Fruit fly (Drosophila melanogaster) whole organism, prepupa: Measurements from ENCODE around the gene CecB.

Experiments used
- Blimp-1 ChIP-seq: fragments of 200-800 bp; sonication (Bioruptor generic); optimal IDR thresholded peaks from 3 replicates; lab custom pipeline; 2017; ENCODE audit warnings: missing biosample characterization, missing genetic modification characterization, mild to moderate bottlenecking, moderate library complexity, missing genetic modification reagents
- CG10631 ChIP-seq: fragments of 200-800 bp; sonication (Bioruptor generic); optimal IDR thresholded peaks from 2 replicates; lab custom pipeline; 2016; ENCODE audit warnings: missing biosample characterization, missing genetic modification characterization
- CG10669 ChIP-seq: fragments of 200-800 bp; sonication (Bioruptor generic); optimal IDR thresholded peaks from 3 replicates; lab custom pipeline; 2018; ENCODE audit warnings: missing biosample characterization, mild to moderate bottlenecking, missing genetic modification characterization, moderate library complexity
- CG11294 ChIP-seq: fragments of 200-800 bp; sonication (Bioruptor generic); IDR thresholded peaks from 2 replicates; pipeline ENCODE4 v1.3.6; 2022; ENCODE audit warnings: missing biosample characterization, missing genetic modification characterization
- CG11902 ChIP-seq: fragments of 200-800 bp; sonication (Bioruptor generic); optimal IDR thresholded peaks from 3 replicates; lab custom pipeline; 2016; ENCODE audit warnings: missing biosample characterization, missing genetic modification characterization
- CG1621 ChIP-seq: fragments of 200-800 bp; sonication (Bioruptor generic); optimal IDR thresholded peaks from 3 replicates; lab custom pipeline; 2018; ENCODE audit warnings: missing biosample characterization, mild to moderate bottlenecking, missing genetic modification characterization
- CG3032 ChIP-seq: fragments of 200-800 bp; optimal IDR thresholded peaks from 2 replicates; lab custom pipeline; 2019; ENCODE audit warnings: missing biosample characterization, mild to moderate bottlenecking, missing genetic modification characterization, moderate library complexity
- CG31627 ChIP-seq: fragments of 200-800 bp; sonication (Bioruptor generic); optimal IDR thresholded peaks from 3 replicates; lab custom pipeline; 2016; ENCODE audit warnings: missing biosample characterization, missing genetic modification characterization
- CG32006 ChIP-seq: fragments of 200-800 bp; sonication (Bioruptor generic); optimal IDR thresholded peaks from 3 replicates; lab custom pipeline; 2017; ENCODE audit warnings: missing biosample characterization, mild to moderate bottlenecking, missing genetic modification characterization
- CG3919 ChIP-seq: fragments of 200-800 bp; sonication (Bioruptor generic); optimal IDR thresholded peaks from 3 replicates; lab custom pipeline; 2016; ENCODE audit warnings: missing biosample characterization, missing genetic modification characterization
- CG4318 ChIP-seq: fragments of 200-800 bp; sonication (Bioruptor generic); optimal IDR thresholded peaks from 3 replicates; lab custom pipeline; 2017; ENCODE audit warnings: missing biosample characterization, mild to moderate bottlenecking, missing genetic modification characterization
- CG6163 ChIP-seq: fragments of 200-800 bp; sonication (Bioruptor generic); IDR thresholded peaks from 3 replicates; pipeline ENCODE4 v1.3.6; 2022; ENCODE audit warnings: missing biosample characterization, missing genetic modification characterization
- CG6276 ChIP-seq: fragments of 200-800 bp; sonication (Bioruptor generic); optimal IDR thresholded peaks from 2 replicates; lab custom pipeline; 2017; ENCODE audit warnings: missing biosample characterization, mild to moderate bottlenecking, missing genetic modification characterization
- CG6792 ChIP-seq: fragments of 200-800 bp; sonication (Bioruptor generic); optimal IDR thresholded peaks from 3 replicates; lab custom pipeline; 2016; ENCODE audit warnings: missing biosample characterization, missing genetic modification characterization
- CG6808 ChIP-seq: fragments of 200-800 bp; sonication (Bioruptor generic); optimal IDR thresholded peaks from 3 replicates; lab custom pipeline; 2017; ENCODE audit warnings: missing biosample characterization, missing genetic modification characterization, mild to moderate bottlenecking, moderate library complexity, missing genetic modification reagents
- CG8119 ChIP-seq: fragments of 200-800 bp; sonication (Bioruptor generic); IDR thresholded peaks from 3 replicates; pipeline ENCODE4 v1.3.6; 2022; ENCODE audit warnings: missing biosample characterization, missing genetic modification characterization
- CG8319 ChIP-seq: fragments of 200-800 bp; sonication (Bioruptor generic); optimal IDR thresholded peaks from 3 replicates; lab custom pipeline; 2016; ENCODE audit warnings: missing biosample characterization, missing genetic modification characterization
- CG8632 ChIP-seq: fragments of 200-800 bp; sonication (Bioruptor generic); optimal IDR thresholded peaks from 3 replicates; lab custom pipeline; 2016; ENCODE audit warnings: missing biosample characterization, missing genetic modification characterization
- CG9139 ChIP-seq: fragments of 200-800 bp; sonication (Bioruptor generic); optimal IDR thresholded peaks from 3 replicates; lab custom pipeline; 2017; ENCODE audit warnings: missing biosample characterization, mild to moderate bottlenecking, missing genetic modification characterization
- Eip75B ChIP-seq: fragments of 200-800 bp; sonication (Bioruptor generic); optimal IDR thresholded peaks from 3 replicates; lab custom pipeline; 2016; ENCODE audit warnings: missing biosample characterization, missing genetic modification characterization
- Eip78C ChIP-seq: fragments of 200-800 bp; sonication (Bioruptor generic); peaks from one replicate; lab custom pipeline; 2016; ENCODE audit warnings: missing biosample characterization, missing genetic modification characterization
- Eip93F ChIP-seq: fragments of 200-800 bp; sonication (Bioruptor generic); optimal IDR thresholded peaks from 2 replicates; lab custom pipeline; 2016; ENCODE audit warnings: missing biosample characterization, mild to moderate bottlenecking, missing genetic modification characterization
- Ets21C ChIP-seq: fragments of 200-800 bp; sonication (Bioruptor generic); optimal IDR thresholded peaks from 3 replicates; lab custom pipeline; 2016; ENCODE audit warnings: missing biosample characterization, missing genetic modification characterization
- Gug ChIP-seq: fragments of 200-800 bp; sonication (Bioruptor generic); IDR thresholded peaks from 2 replicates; pipeline ENCODE4 v1.3.6; 2022; ENCODE audit warnings: missing biosample characterization, missing genetic modification characterization
- Hr38 ChIP-seq: sonication (Bioruptor generic); optimal IDR thresholded peaks from 2 replicates; lab custom pipeline; 2016; ENCODE audit warnings: missing biosample characterization, missing genetic modification characterization
- Hr39 ChIP-seq: fragments of 200-800 bp; sonication (Bioruptor generic); optimal IDR thresholded peaks from 2 replicates; lab custom pipeline; 2016; ENCODE audit warnings: missing biosample characterization, missing genetic modification characterization
- Hr4 ChIP-seq: fragments of 200-800 bp; sonication (Bioruptor generic); optimal IDR thresholded peaks from 3 replicates; lab custom pipeline; 2016; ENCODE audit warnings: missing biosample characterization, missing genetic modification characterization
- Lpt ChIP-seq: fragments of 200-800 bp; sonication (Bioruptor generic); optimal IDR thresholded peaks from 3 replicates; lab custom pipeline; 2016; ENCODE audit warnings: missing biosample characterization, missing genetic modification characterization
- Met ChIP-seq: fragments of 200-800 bp; sonication (Bioruptor generic); optimal IDR thresholded peaks from 3 replicates; lab custom pipeline; 2016; ENCODE audit warnings: missing biosample characterization, missing genetic modification characterization
- Smox ChIP-seq: fragments of 200-800 bp; sonication (Bioruptor generic); optimal IDR thresholded peaks from 3 replicates; lab custom pipeline; 2016; ENCODE audit warnings: missing biosample characterization, missing genetic modification characterization
- Sox102F ChIP-seq: fragments of 200-800 bp; sonication (Bioruptor generic); optimal IDR thresholded peaks from 2 replicates; lab custom pipeline; 2016; ENCODE audit warnings: missing biosample characterization, mild to moderate bottlenecking, missing genetic modification characterization
- Sox14 ChIP-seq: fragments of 200-800 bp; sonication (Bioruptor generic); optimal IDR thresholded peaks from 3 replicates; lab custom pipeline; 2016; ENCODE audit warnings: missing biosample characterization, missing genetic modification characterization
- Sox15 ChIP-seq: fragments of 200-800 bp; sonication (Bioruptor generic); optimal IDR thresholded peaks from 3 replicates; lab custom pipeline; 2016; ENCODE audit warnings: missing biosample characterization, missing genetic modification characterization
- achi ChIP-seq: fragments of 200-800 bp; sonication (Bioruptor generic); optimal IDR thresholded peaks from 3 replicates; lab custom pipeline; 2016; ENCODE audit warnings: missing biosample characterization, missing genetic modification characterization
- acj6 ChIP-seq: fragments of 200-800 bp; sonication (Bioruptor generic); optimal IDR thresholded peaks from 3 replicates; lab custom pipeline; 2016; ENCODE audit warnings: missing biosample characterization, missing genetic modification characterization
- cyc ChIP-seq: fragments of 200-800 bp; sonication (Bioruptor generic); optimal IDR thresholded peaks from 3 replicates; lab custom pipeline; 2016; ENCODE audit warnings: missing biosample characterization, missing genetic modification characterization
- dsx ChIP-seq: fragments of 200-800 bp; optimal IDR thresholded peaks from 3 replicates; lab custom pipeline; 2019; ENCODE audit warnings: missing biosample characterization, mild to moderate bottlenecking, missing genetic modification characterization, moderate library complexity; ENCODE audit not compliant: poor library complexity, severe bottlenecking
- esn ChIP-seq: fragments of 200-800 bp; sonication (Bioruptor generic); optimal IDR thresholded peaks from 2 replicates; lab custom pipeline; 2016; ENCODE audit warnings: missing biosample characterization, mild to moderate bottlenecking, missing genetic modification characterization, moderate library complexity
- fd59A ChIP-seq: fragments of 200-800 bp; sonication (Bioruptor generic); optimal IDR thresholded peaks from 2 replicates; lab custom pipeline; 2017; ENCODE audit warnings: missing biosample characterization, mild to moderate bottlenecking, missing genetic modification characterization, missing genetic modification reagents
- fd85E ChIP-seq: fragments of 200-800 bp; sonication (Bioruptor generic); optimal IDR thresholded peaks from 3 replicates; lab custom pipeline; 2016; ENCODE audit warnings: missing biosample characterization, missing genetic modification characterization
- fkh ChIP-seq: fragments of 200-800 bp; sonication (Bioruptor generic); optimal IDR thresholded peaks from 3 replicates; lab custom pipeline; 2017; ENCODE audit warnings: missing biosample characterization, mild to moderate bottlenecking, missing genetic modification characterization, moderate library complexity
- lz ChIP-seq: fragments of 200-800 bp; sonication (Bioruptor generic); optimal IDR thresholded peaks from 3 replicates; lab custom pipeline; 2016; ENCODE audit warnings: missing biosample characterization, missing genetic modification characterization
- net ChIP-seq: fragments of 200-800 bp; sonication (Bioruptor generic); optimal IDR thresholded peaks from 3 replicates; lab custom pipeline; 2016; ENCODE audit warnings: missing biosample characterization, missing genetic modification characterization
- salr ChIP-seq, 2 experiments: fragments of 200-800 bp; sonication (Bioruptor generic); optimal IDR thresholded peaks; 3 replicates each; lab custom pipeline; 2016 to 2018; ENCODE audit warnings: missing biosample characterization in 2 of 2, missing genetic modification characterization in 2 of 2, mild to moderate bottlenecking in 1 of 2
- spab ChIP-seq: fragments of 200-800 bp; sonication (Bioruptor generic); optimal IDR thresholded peaks from 2 replicates; lab custom pipeline; 2017; ENCODE audit warnings: missing biosample characterization, mild to moderate bottlenecking, missing genetic modification characterization, missing genetic modification reagents
- svp ChIP-seq: fragments of 200-800 bp; sonication (Bioruptor generic); peaks from one replicate; lab custom pipeline; 2016; ENCODE audit warnings: missing biosample characterization, missing genetic modification characterization
- topi ChIP-seq: fragments of 200-800 bp; sonication (Bioruptor generic); optimal IDR thresholded peaks from 3 replicates; lab custom pipeline; 2016; ENCODE audit warnings: missing biosample characterization, missing genetic modification characterization
- vri ChIP-seq: fragments of 200-800 bp; sonication (Bioruptor generic); optimal IDR thresholded peaks from 3 replicates; lab custom pipeline; 2016; ENCODE audit warnings: missing biosample characterization, mild to moderate bottlenecking, missing genetic modification characterization

The CecB gene

dm6 chr3R:30261838-30262237, 48.2 kb upstream of the CecB start (continued):
- peak; percentile 84 for TF ChIP-seq Ets21C
- TF ChIP-seq CG11294 (GFP tag; lab: Robert Waterston, UW): peak; percentile 40; the same call in 1 of the 2 replicates
- peak; percentile 95 for TF ChIP-seq CG8632 (GFP tag; lab: Kevin White, UChicago)
- peak; percentile 98 for TF ChIP-seq CG6808 (GFP tag; lab: Kevin White, UChicago)
- TF ChIP-seq Hr38: no peak
- TF ChIP-seq vri (GFP tag; lab: Kevin White, UChicago): peak; percentile 91
- peak; percentile 91 for TF ChIP-seq Sox102F (GFP tag; lab: Kevin White, UChicago)
- TF ChIP-seq Sox15 (GFP tag; lab: Kevin White, UChicago): peak; percentile 82
- TF ChIP-seq esn (GFP tag; lab: Kevin White, UChicago): peak; percentile 93
- peak; percentile 95 for TF ChIP-seq acj6 (GFP tag; lab: Kevin White, UChicago)
- peak; percentile 94 for TF ChIP-seq Eip75B (GFP tag; lab: Kevin White, UChicago)
- peak; percentile 86 for TF ChIP-seq Lpt
- peak; percentile 88 for TF ChIP-seq CG31627 (GFP tag; lab: Kevin White, UChicago)

DNA sequence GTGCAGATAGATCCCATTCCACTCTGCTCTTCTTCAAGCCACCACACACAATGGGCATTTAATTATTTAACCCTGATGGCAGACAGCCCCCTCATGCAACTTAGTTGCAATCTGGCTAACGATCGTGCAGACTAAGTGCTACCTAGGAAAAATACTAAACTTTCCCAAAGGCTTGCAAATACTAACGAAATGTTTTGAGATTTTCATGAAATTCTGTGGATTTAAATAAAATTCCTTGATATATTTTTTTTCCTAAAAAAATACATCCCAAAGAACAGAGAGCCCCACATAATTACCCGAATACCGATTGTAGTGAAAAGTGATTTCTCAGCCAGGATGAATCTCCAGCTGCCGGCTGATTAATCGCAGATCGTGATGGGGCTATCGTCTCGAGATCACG, 46.0 kb upstream of the CecB start:
- peak; percentile 35 for TF ChIP-seq net (GFP tag; lab: Kevin White, UChicago)
- no peak for TF ChIP-seq CG32006 (GFP tag; lab: Kevin White, UChicago)
- peak; percentile 24 for TF ChIP-seq acj6 (GFP tag; lab: Kevin White, UChicago)
- no peak for TF ChIP-seq cyc
- TF ChIP-seq CG3032 (tag; lab: Kevin White, UChicago): peak; percentile 82
- no peak for TF ChIP-seq esn (GFP tag; lab: Kevin White, UChicago)
- peak; percentile 67 for TF ChIP-seq CG6808 (GFP tag; lab: Kevin White, UChicago)
- peak; percentile 31 for TF ChIP-seq Met (GFP tag; lab: Kevin White, UChicago)
- peak; percentile 75 for TF ChIP-seq fd59A (GFP tag; lab: Kevin White, UChicago)
- peak; percentile 15 for TF ChIP-seq CG6792 (GFP tag; lab: Kevin White, UChicago)
- TF ChIP-seq Gug (GFP tag; lab: Robert Waterston, UW): no peak
- TF ChIP-seq Hr4: peak; percentile 21
- peak; percentile 66 for TF ChIP-seq CG3919 (GFP tag; lab: Kevin White, UChicago)
- no peak for TF ChIP-seq topi (GFP tag; lab: Kevin White, UChicago)
- peak; percentile 49 for TF ChIP-seq achi
- peak; percentile 37 for TF ChIP-seq Sox14 (GFP tag; lab: Kevin White, UChicago)
- TF ChIP-seq CG11902: no peak
- TF ChIP-seq dsx: peak; percentile 100
- no peak for TF ChIP-seq CG8632 (GFP tag; lab: Kevin White, UChicago)
- no peak for TF ChIP-seq Blimp-1 (GFP tag; lab: Kevin White, UChicago)
- no peak for TF ChIP-seq CG6276 (GFP tag; lab: Kevin White, UChicago)
- no peak for TF ChIP-seq Eip93F (GFP tag; lab: Kevin White, UChicago)
- peak; percentile 43 for TF ChIP-seq CG9139
- TF ChIP-seq Sox102F (GFP tag; lab: Kevin White, UChicago): no peak
- TF ChIP-seq vri (GFP tag; lab: Kevin White, UChicago): no peak
- TF ChIP-seq CG8319 (GFP tag; lab: Kevin White, UChicago): peak; percentile 36
- TF ChIP-seq fkh (GFP tag; lab: Kevin White, UChicago): no peak
- peak; percentile 78 for TF ChIP-seq Eip78C (GFP tag; lab: Kevin White, UChicago)
- TF ChIP-seq CG10631 (GFP tag; lab: Kevin White, UChicago): peak; percentile 72
- no peak for TF ChIP-seq fd85E (GFP tag; lab: Kevin White, UChicago)
- TF ChIP-seq CG1621 (tag; lab: Kevin White, UChicago): peak; percentile 66
- no peak for TF ChIP-seq Ets21C
- no peak for TF ChIP-seq svp (GFP tag; lab: Kevin White, UChicago)
- TF ChIP-seq CG4318 (GFP tag; lab: Kevin White, UChicago): no peak
- TF ChIP-seq Hr38: no peak
- peak in 1 of 2 experiments; percentile 67 for TF ChIP-seq salr (GFP tag; optimal IDR thresholded peaks at IDR 0.05; lab: Kevin White, UChicago)
- TF ChIP-seq CG8119 (GFP tag; lab: Robert Waterston, UW): peak; percentile 33; the same call in 2 of the 3 replicates
- no peak for TF ChIP-seq Hr39 (GFP tag; lab: Kevin White, UChicago)
- peak; percentile 64 for TF ChIP-seq CG6163 (GFP tag; lab: Robert Waterston, UW)
- TF ChIP-seq Smox (GFP tag; lab: Kevin White, UChicago): no peak
- peak; percentile 69 for TF ChIP-seq spab (GFP tag; lab: Kevin White, UChicago)
- TF ChIP-seq lz: no peak
- peak; percentile 44 for TF ChIP-seq Eip75B (GFP tag; lab: Kevin White, UChicago)
- TF ChIP-seq CG10669 (GFP tag; lab: Kevin White, UChicago): peak; percentile 87
- no peak for TF ChIP-seq Lpt
- no peak for TF ChIP-seq CG11294 (GFP tag; lab: Robert Waterston, UW)
